In the genomic region with DNA sequence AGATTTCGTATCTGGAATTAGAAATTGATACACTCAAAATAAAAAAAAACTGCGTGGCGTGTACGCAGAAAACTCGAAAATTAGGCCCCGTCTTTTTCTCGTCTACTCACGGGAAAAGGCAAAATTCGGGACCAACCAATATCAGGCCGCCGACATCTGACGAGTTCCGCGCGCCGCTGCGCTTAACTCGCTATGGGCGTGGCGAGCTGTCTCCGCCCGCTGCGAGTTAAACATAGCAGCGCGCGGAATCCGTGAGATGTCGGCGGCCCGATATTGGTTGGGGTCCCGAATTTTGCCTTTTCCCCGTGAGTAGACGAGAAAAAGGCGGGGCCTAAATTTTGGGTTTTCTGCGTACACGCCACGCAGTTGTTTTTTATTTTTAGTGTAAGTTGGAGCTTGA, we compare ENCODE assay signal across 2 worm cellular contexts.
A peak's percentile ranks its signal among the peaks of the same experiment; 100 is the strongest.
TF ChIP-seq lines count a peak whose summit lies in the region.

No protein-coding gene starts in this region.

TF ChIP-seq in whole organism, L4 larva, 104 proteins besides CTCF, POLR2A, EP300 and RAD21:
- peak; percentile 75 for TF ChIP-seq set-16 (GFP tag; IDR thresholded peaks at IDR 0.05; lab: Robert Waterston, UW)
- peak; percentile 51; the same call in 1 of the 2 replicates for TF ChIP-seq php-3 (GFP tag; IDR thresholded peaks at IDR 0.05; lab: Robert Waterston, UW)

TF ChIP-seq in whole organism, young adult, 124 proteins besides CTCF, POLR2A, EP300 and RAD21:
- 0 out of 2 replicates have a peak, but pooled peaks have one; percentile 12 for TF ChIP-seq egrh-3 (GFP tag; IDR thresholded peaks at IDR 0.05; lab: Robert Waterston, UW)
- TF ChIP-seq ceh-58 (GFP tag; IDR thresholded peaks at IDR 0.05; lab: Robert Waterston, UW), result 0 out of 2 replicates have a peak, but pooled peaks have one; percentile 25
- 0 out of 2 replicates have a peak, but pooled peaks have one; percentile 13 for TF ChIP-seq Y95B8A.8 (GFP tag; IDR thresholded peaks at IDR 0.05; lab: Robert Waterston, UW)
TF ChIP-seq in whole organism, young adult: peak in this region for 3; not testable (repeated sequence) for 121.
